Fruit fly (Drosophila melanogaster): Measurements from ENCODE around the gene tacc.

dm6 chr3R:4739192-4739491 is 9.7 kb downstream of the tacc start:
- TF ChIP-seq Ets96B (tag; optimal IDR thresholded peaks at IDR 0.05) = no peak
- no peak for TF ChIP-seq CG6854 (GFP tag; optimal IDR thresholded peaks at IDR 0.05)
- TF ChIP-seq CG34406 (GFP tag; optimal IDR thresholded peaks at IDR 0.05) = no peak
- TF ChIP-seq Sox15 (GFP tag; optimal IDR thresholded peaks at IDR 0.05) = no peak
- TF ChIP-seq Hr38 (GFP tag; optimal IDR thresholded peaks at IDR 0.05) = no peak
- no peak for TF ChIP-seq Gug (GFP tag; IDR thresholded peaks at IDR 0.05)
- TF ChIP-seq CG6808 (GFP tag; optimal IDR thresholded peaks at IDR 0.05) = no peak
- no peak for TF ChIP-seq esn (GFP tag; optimal IDR thresholded peaks at IDR 0.05)
- TF ChIP-seq CG10669 (GFP tag; optimal IDR thresholded peaks at IDR 0.05) = no peak
- no peak for TF ChIP-seq dac (GFP tag; optimal IDR thresholded peaks at IDR 0.05)
- no peak for TF ChIP-seq CG11902 (GFP tag; optimal IDR thresholded peaks at IDR 0.05)
- no peak for TF ChIP-seq CG16779 (tag; optimal IDR thresholded peaks at IDR 0.05)
- TF ChIP-seq CG31627 (GFP tag; optimal IDR thresholded peaks at IDR 0.05) = no peak
- TF ChIP-seq cyc (GFP tag; optimal IDR thresholded peaks at IDR 0.05) = no peak

Data from whole organism, prepupa.